Fruit fly (Drosophila melanogaster): Measurements from ENCODE around the gene CG7702.

Gene CG7702

dm6 chr3R:18707492-18707891 lies 38.3 kb downstream of the CG7702 start:
- TF ChIP-seq CG8632 (GFP tag; optimal IDR thresholded peaks at IDR 0.05) (no peak), dsx (GFP tag; optimal IDR thresholded peaks at IDR 0.05; ENCODE audit: poor library complexity, severe bottlenecking) (no peak), dac (GFP tag; optimal IDR thresholded peaks at IDR 0.05) (no peak), CG34406 (GFP tag; optimal IDR thresholded peaks at IDR 0.05) (no peak), CG11902 (GFP tag; optimal IDR thresholded peaks at IDR 0.05) (no peak), CG8319 (GFP tag; optimal IDR thresholded peaks at IDR 0.05) (no peak), Met (GFP tag; optimal IDR thresholded peaks at IDR 0.05) (no peak), cyc (GFP tag; optimal IDR thresholded peaks at IDR 0.05) (no peak)

dm6 chr3R:18719767-18720341 lies 50.7 kb downstream of the CG7702 start:
- peak; percentile 38 for TF ChIP-seq CG8319 (GFP tag; optimal IDR thresholded peaks at IDR 0.05)
- no peak for TF ChIP-seq eg (GFP tag; IDR thresholded peaks at IDR 0.05)
- no peak for TF ChIP-seq Hr38 (GFP tag; optimal IDR thresholded peaks at IDR 0.05)
- peak; percentile 29 for TF ChIP-seq Hr4 (GFP tag; optimal IDR thresholded peaks at IDR 0.05)
- TF ChIP-seq OdsH (GFP tag; optimal IDR thresholded peaks at IDR 0.05): peak; percentile 57
- TF ChIP-seq Ets21C (GFP tag; optimal IDR thresholded peaks at IDR 0.05): peak; percentile 52
- peak; percentile 55 for TF ChIP-seq CG1621 (tag; optimal IDR thresholded peaks at IDR 0.05)
- TF ChIP-seq dsx (GFP tag; optimal IDR thresholded peaks at IDR 0.05; ENCODE audit: poor library complexity, severe bottlenecking): peak; percentile 70
- TF ChIP-seq CG15336 (GFP tag; IDR thresholded peaks at IDR 0.05): no peak
- no peak for TF ChIP-seq CG6854 (GFP tag; optimal IDR thresholded peaks at IDR 0.05)
- TF ChIP-seq net (GFP tag; optimal IDR thresholded peaks at IDR 0.05): peak; percentile 37
- TF ChIP-seq lz (GFP tag; optimal IDR thresholded peaks at IDR 0.05): peak; percentile 65
- TF ChIP-seq esn (GFP tag; optimal IDR thresholded peaks at IDR 0.05): no peak
- peak; percentile 70 for TF ChIP-seq spab (GFP tag; optimal IDR thresholded peaks at IDR 0.05)
- TF ChIP-seq vri (GFP tag; optimal IDR thresholded peaks at IDR 0.05): peak; percentile 63
- peak; percentile 52 for TF ChIP-seq CG8632 (GFP tag; optimal IDR thresholded peaks at IDR 0.05)
- no peak for TF ChIP-seq CG8119 (GFP tag; IDR thresholded peaks at IDR 0.05)
- TF ChIP-seq CG16779 (tag; optimal IDR thresholded peaks at IDR 0.05): peak; percentile 13
- peak; percentile 55 for TF ChIP-seq CG31627 (GFP tag; optimal IDR thresholded peaks at IDR 0.05)
- TF ChIP-seq salr (GFP tag; optimal IDR thresholded peaks at IDR 0.05): peak; percentile 6 to 37
- peak; percentile 68 for TF ChIP-seq Sox102F (GFP tag; optimal IDR thresholded peaks at IDR 0.05)
- peak; percentile 63 for TF ChIP-seq CG10631 (GFP tag; optimal IDR thresholded peaks at IDR 0.05)
- TF ChIP-seq fd85E (GFP tag; optimal IDR thresholded peaks at IDR 0.05): no peak
- TF ChIP-seq CG3919 (GFP tag; optimal IDR thresholded peaks at IDR 0.05): peak; percentile 71
- TF ChIP-seq cyc (GFP tag; optimal IDR thresholded peaks at IDR 0.05): peak; percentile 62
- TF ChIP-seq Sox14 (GFP tag; optimal IDR thresholded peaks at IDR 0.05): peak; percentile 67
- peak; percentile 74 for TF ChIP-seq Eip75B (GFP tag; optimal IDR thresholded peaks at IDR 0.05)
- TF ChIP-seq CG6808 (GFP tag; optimal IDR thresholded peaks at IDR 0.05): peak; percentile 55
- peak; percentile 45 to 74 for TF ChIP-seq ss (GFP tag; optimal IDR thresholded peaks at IDR 0.05)
- peak; percentile 88 for TF ChIP-seq svp (GFP tag)
- TF ChIP-seq CG6792 (GFP tag; optimal IDR thresholded peaks at IDR 0.05): peak; percentile 68
- peak; percentile 62 for TF ChIP-seq fd59A (GFP tag; optimal IDR thresholded peaks at IDR 0.05)
- peak; percentile 69 for TF ChIP-seq topi (GFP tag; optimal IDR thresholded peaks at IDR 0.05)
- peak; percentile 58 for TF ChIP-seq Hr39 (GFP tag; optimal IDR thresholded peaks at IDR 0.05)
- 0 out of 2 replicates have a peak, but pooled peaks have one; percentile 11 for TF ChIP-seq Gug (GFP tag; IDR thresholded peaks at IDR 0.05)
- TF ChIP-seq CG32006 (GFP tag; optimal IDR thresholded peaks at IDR 0.05): peak; percentile 49
- TF ChIP-seq CG6163 (GFP tag; IDR thresholded peaks at IDR 0.05): peak; percentile 69; the same call in 1 of the 3 replicates
- peak; percentile 69 for TF ChIP-seq Smox (GFP tag; optimal IDR thresholded peaks at IDR 0.05)
- peak; percentile 59 for TF ChIP-seq achi (GFP tag; optimal IDR thresholded peaks at IDR 0.05)
- TF ChIP-seq Blimp-1 (GFP tag; optimal IDR thresholded peaks at IDR 0.05): peak; percentile 19
- TF ChIP-seq CG6276 (GFP tag; optimal IDR thresholded peaks at IDR 0.05): peak; percentile 13
- no peak for TF ChIP-seq dac (GFP tag; optimal IDR thresholded peaks at IDR 0.05)
- TF ChIP-seq CG9139 (GFP tag; optimal IDR thresholded peaks at IDR 0.05): peak; percentile 30
- TF ChIP-seq CG3032 (tag; optimal IDR thresholded peaks at IDR 0.05): peak; percentile 74
- TF ChIP-seq CG10669 (GFP tag; optimal IDR thresholded peaks at IDR 0.05): peak; percentile 69
- TF ChIP-seq CG34406 (GFP tag; optimal IDR thresholded peaks at IDR 0.05): peak; percentile 52
